Worm (Caenorhabditis elegans): ENCODE results near the gene C54E4.1.
"Not testable (repeated sequence)": the region's sequence is repeated elsewhere in the genome, so short reads cannot be mapped to it uniquely, and the experiment has no call there.

DNA sequence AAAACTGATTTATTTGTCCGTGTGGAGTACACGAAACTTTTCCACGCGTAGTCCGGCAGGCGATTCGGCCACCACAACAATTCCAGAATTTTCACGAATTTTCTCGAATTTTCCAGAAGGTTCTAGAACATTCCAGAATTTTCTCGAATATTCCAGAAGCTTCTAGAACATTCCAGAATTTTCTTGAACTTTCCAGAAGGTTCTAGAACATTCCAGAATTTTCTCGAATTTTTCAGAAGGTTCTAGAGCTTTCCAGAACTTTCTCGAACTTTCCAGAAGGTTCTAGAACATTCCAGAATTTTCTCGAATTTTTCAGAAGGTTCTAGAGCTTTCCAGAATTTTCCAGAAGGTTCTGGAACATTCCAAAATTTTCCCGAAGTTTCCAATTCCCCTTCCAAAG lies 39.5 kb upstream of the C54E4.1 start:
- TF ChIP-seq K12H6.12 (tag; optimal IDR thresholded peaks at IDR 0.05); ets-4 (GFP tag; optimal IDR thresholded peaks at IDR 0.05); tbx-9 (tag; optimal IDR thresholded peaks at IDR 0.05; ENCODE audit: borderline replicate concordance); ceh-58 (GFP tag; IDR thresholded peaks at IDR 0.05): not testable (repeated sequence)
